Fruit fly (Drosophila melanogaster): Measurements from ENCODE around the gene mtrm.
A peak's percentile ranks its signal among the peaks of the same experiment; 100 is the strongest.

The mtrm gene

dm6 chr3L:8424831-8425336 is 12.1 kb downstream of the mtrm start, which contains the start of gene Cbl (continued):
- TF ChIP-seq wor (GFP tag; IDR thresholded peaks at IDR 0.05) (no peak), CG17186 (GFP tag; optimal IDR thresholded peaks at IDR 0.05) (peak; percentile 61), wdn (GFP tag; IDR thresholded peaks at IDR 0.05) (no peak), Awh (GFP tag; IDR thresholded peaks at IDR 0.05) (no peak), kah (GFP tag; optimal IDR thresholded peaks at IDR 0.05) (no peak), crol (GFP tag; IDR thresholded peaks at IDR 0.05) (peak; percentile 72), lilli (GFP tag; optimal IDR thresholded peaks at IDR 0.05) (peak; percentile 21), CG17359 (tag; optimal IDR thresholded peaks at IDR 0.05) (no peak), Hand (GFP tag; optimal IDR thresholded peaks at IDR 0.05) (no peak), CG13123 (GFP tag; optimal IDR thresholded peaks at IDR 0.05) (no peak), CG13287 (GFP tag; IDR thresholded peaks at IDR 0.05; ENCODE audit: partially characterized antibody) (peak; percentile 60; the same call in 1 of the 2 replicates), lbe (GFP tag; optimal IDR thresholded peaks at IDR 0.05) (no peak), B-H1 (GFP tag; IDR thresholded peaks at IDR 0.05) (no peak), fd64A (GFP tag; optimal IDR thresholded peaks at IDR 0.05) (peak; percentile 1), CG2120 (GFP tag; optimal IDR thresholded peaks at IDR 0.05) (no peak), ftz-f1 (GFP tag; optimal IDR thresholded peaks at IDR 0.05) (peak; percentile 58), tll (GFP tag; optimal IDR thresholded peaks at IDR 0.05) (peak in 1 of 2 experiments; percentile 42), D (optimal IDR thresholded peaks at IDR 0.05) (no peak), D (GFP tag; optimal IDR thresholded peaks at IDR 0.05) (no peak), Ssrp (tag; optimal IDR thresholded peaks at IDR 0.05) (no peak), Ets65A (GFP tag) (peak; percentile 55), CG1529 (GFP tag; optimal IDR thresholded peaks at IDR 0.05) (no peak), Mad (GFP tag; optimal IDR thresholded peaks at IDR 0.05) (no peak), trem (tag; optimal IDR thresholded peaks at IDR 0.05) (peak; percentile 69), CG42726 (GFP tag; IDR thresholded peaks at IDR 0.05; ENCODE audit: partially characterized antibody) (0 out of 2 replicates have a peak, but pooled peaks have one; percentile 41), chinmo (GFP tag; IDR thresholded peaks at IDR 0.05; ENCODE audit: partially characterized antibody) (peak; percentile 87; the same call in 3 of the 4 replicates), CG2116 (GFP tag; optimal IDR thresholded peaks at IDR 0.05) (peak; percentile 100), HLH3B (GFP tag; IDR thresholded peaks at IDR 0.05) (no peak; the same call in 1 of the 2 replicates), lola (GFP tag; optimal IDR thresholded peaks at IDR 0.05) (no peak), TFAM (GFP tag; optimal IDR thresholded peaks at IDR 0.05) (no peak), CG8388 (GFP tag; optimal IDR thresholded peaks at IDR 0.05) (no peak), Fer2 (tag; optimal IDR thresholded peaks at IDR 0.05) (no peak), CG2712 (tag; optimal IDR thresholded peaks at IDR 0.05) (peak; percentile 52), Ets97D (GFP tag; optimal IDR thresholded peaks at IDR 0.05) (peak; percentile 91), unc-4 (GFP tag; IDR thresholded peaks at IDR 0.05; ENCODE audit: partially characterized antibody) (peak; percentile 55), Lhr (GFP tag; optimal IDR thresholded peaks at IDR 0.05) (peak; percentile 84), CG7928 (GFP tag; optimal IDR thresholded peaks at IDR 0.05) (peak; percentile 44), CG11247 (GFP tag; IDR thresholded peaks at IDR 0.05) (no peak), CG9876 (GFP tag; optimal IDR thresholded peaks at IDR 0.05) (no peak), ase (GFP tag; IDR thresholded peaks at IDR 0.05) (no peak), CG34376 (GFP tag; optimal IDR thresholded peaks at IDR 0.05) (peak; percentile 33), Med (GFP tag) (peak; percentile 84), CG6683 (GFP tag; optimal IDR thresholded peaks at IDR 0.05) (peak; percentile 12), cg (GFP tag; optimal IDR thresholded peaks at IDR 0.05) (peak; percentile 91), CG2889 (GFP tag; IDR thresholded peaks at IDR 0.05) (no peak), Hr51 (GFP tag; optimal IDR thresholded peaks at IDR 0.05) (no peak), dpn (GFP tag; optimal IDR thresholded peaks at IDR 0.05) (peak in 1 of 2 experiments; percentile 5), scrt (GFP tag; optimal IDR thresholded peaks at IDR 0.05) (no peak), Scr (GFP tag; IDR thresholded peaks at IDR 0.05; ENCODE audit: partially characterized antibody) (peak; percentile 39; the same call in 1 of the 2 replicates)
